Worm (Caenorhabditis elegans) whole organism, L1 larva: Measurements from ENCODE around the gene otpl-4.
"Not testable (repeated sequence)": the region's sequence is repeated elsewhere in the genome, so short reads cannot be mapped to it uniquely, and the experiment has no call there.

Experiments used
- ceh-63 ChIP-seq: fragments of 200-800 bp; sonication (Bioruptor generic); optimal IDR thresholded peaks from 2 replicates; lab custom pipeline; 2018; ENCODE audit warnings: mild to moderate bottlenecking, missing genetic modification characterization, missing compliant biosample characterization
- ceh-8 ChIP-seq: fragments of 200-800 bp; sonication (Bioruptor generic); optimal IDR thresholded peaks from 2 replicates; lab custom pipeline; 2018; ENCODE audit warnings: mild to moderate bottlenecking, missing genetic modification characterization, moderate library complexity, missing compliant biosample characterization
- ceh-88 ChIP-seq: fragments of 200-800 bp; sonication (Bioruptor generic); IDR thresholded peaks from 2 replicates; pipeline ENCODE4 v1.3.6; 2022; ENCODE audit warnings: missing genetic modification characterization, missing compliant biosample characterization
- ces-1 ChIP-seq: fragments of 150-350 bp; optimal IDR thresholded peaks from 2 replicates; lab custom pipeline; 2014; ENCODE audit warnings: missing biosample characterization, missing genetic modification reagents, missing genetic modification characterization
- efl-1 ChIP-seq, 4 experiments: fragments of 150-350 bp; optimal IDR thresholded peaks in 3 of 4; peaks in 1 of 4; 1 replicate in 1 of 4; 2 replicates in 3 of 4; lab custom pipeline; 2014; ENCODE audit warnings: missing biosample characterization in 2 of 4, missing genetic modification characterization in 2 of 4, missing genetic modification reagents in 2 of 4
- efl-3 ChIP-seq: fragments of 200-800 bp; sonication (Bioruptor generic); optimal IDR thresholded peaks from 2 replicates; lab custom pipeline; 2018; ENCODE audit warnings: mild to moderate bottlenecking, missing genetic modification characterization, missing compliant biosample characterization
- fkh-8 ChIP-seq: sonication (generic microtip); optimal IDR thresholded peaks from 2 replicates; lab custom pipeline; 2016; ENCODE audit warnings: mild to moderate bottlenecking, missing genetic modification characterization, missing compliant biosample characterization
- grh-1 ChIP-seq: fragments of 200-800 bp; sonication (Bioruptor generic); IDR thresholded peaks from 2 replicates; pipeline ENCODE4 v1.3.6; 2022; ENCODE audit warnings: missing genetic modification reagents, missing genetic modification characterization, missing compliant biosample characterization
- irx-1 ChIP-seq: sonication (generic microtip); optimal IDR thresholded peaks from 2 replicates; lab custom pipeline; 2016; ENCODE audit warnings: missing genetic modification characterization, missing compliant biosample characterization
- isw-1 ChIP-seq: fragments of 200-800 bp; sonication (Bioruptor generic); IDR thresholded peaks from 2 replicates; pipeline ENCODE4 v1.3.6; 2022; ENCODE audit warnings: missing genetic modification characterization, missing compliant biosample characterization
- lin-13 ChIP-seq: fragments of 150-350 bp; optimal IDR thresholded peaks from 2 replicates; lab custom pipeline; 2014; ENCODE audit warnings: missing biosample characterization, missing genetic modification reagents, missing genetic modification characterization
- lin-14 ChIP-seq: fragments of 200-800 bp; sonication (Bioruptor generic); optimal IDR thresholded peaks from 2 replicates; lab custom pipeline; 2018; ENCODE audit warnings: mild to moderate bottlenecking, missing genetic modification characterization, moderate library complexity, missing compliant biosample characterization
- lin-39 ChIP-seq: fragments of 150-350 bp; optimal IDR thresholded peaks from 2 replicates; lab custom pipeline; 2014; ENCODE audit warnings: missing biosample characterization, missing genetic modification reagents, missing genetic modification characterization
- nhr-11 ChIP-seq: fragments of 150-350 bp; optimal IDR thresholded peaks from 2 replicates; lab custom pipeline; 2014; ENCODE audit warnings: missing biosample characterization, missing genetic modification characterization
- nhr-19 ChIP-seq: fragments of 200-800 bp; sonication (Bioruptor generic); conservative IDR thresholded peaks from 2 replicates; pipeline ENCODE4 v1.3.6; 2022; ENCODE audit warnings: missing genetic modification characterization, missing compliant biosample characterization
- nhr-20 ChIP-seq: sonication (generic microtip); optimal IDR thresholded peaks from 2 replicates; lab custom pipeline; 2016; ENCODE audit warnings: mild to moderate bottlenecking, missing genetic modification characterization, missing compliant biosample characterization
- nhr-47 ChIP-seq: sonication (generic microtip); optimal IDR thresholded peaks from 2 replicates; lab custom pipeline; 2016; ENCODE audit warnings: mild to moderate bottlenecking, missing genetic modification characterization, moderate library complexity, missing compliant biosample characterization
- nhr-71 ChIP-seq: sonication (generic microtip); optimal IDR thresholded peaks from 2 replicates; lab custom pipeline; 2016; ENCODE audit warnings: mild to moderate bottlenecking, missing genetic modification characterization, moderate library complexity, missing compliant biosample characterization
- nhr-85 ChIP-seq: sonication (generic microtip); peaks from one replicate; lab custom pipeline; 2016; ENCODE audit warnings: missing genetic modification characterization, inconsistent platforms, missing compliant biosample characterization
- nhr-90 ChIP-seq: sonication (generic microtip); optimal IDR thresholded peaks from 2 replicates; lab custom pipeline; 2016; ENCODE audit warnings: mild to moderate bottlenecking, missing genetic modification characterization, missing compliant biosample characterization; ENCODE audit not compliant: poor library complexity
- rnt-1 ChIP-seq: sonication (generic microtip); optimal IDR thresholded peaks from 2 replicates; lab custom pipeline; 2016; ENCODE audit warnings: mild to moderate bottlenecking, missing genetic modification characterization, moderate library complexity, missing compliant biosample characterization
- snu-23 ChIP-seq: sonication (generic microtip); optimal IDR thresholded peaks from 2 replicates; lab custom pipeline; 2016; ENCODE audit warnings: missing genetic modification characterization, missing compliant biosample characterization
- sox-4 ChIP-seq: sonication (generic microtip); optimal IDR thresholded peaks from 2 replicates; lab custom pipeline; 2016; ENCODE audit warnings: missing genetic modification characterization, missing compliant biosample characterization
- swsn-7 ChIP-seq: sonication (generic microtip); optimal IDR thresholded peaks from 2 replicates; lab custom pipeline; 2016; ENCODE audit warnings: missing genetic modification characterization, missing compliant biosample characterization
- ztf-11 ChIP-seq, 2 experiments: sonication (generic microtip); optimal IDR thresholded peaks; 2 replicates each; lab custom pipeline; 2016 to 2017; ENCODE audit warnings: missing genetic modification characterization in 2 of 2, missing biosample characterization in 1 of 2, missing compliant biosample characterization in 1 of 2

otpl-4 gene

ce11 chrV:8520846-8521553 lies 16.1 kb upstream of the otpl-4 start, which contains the start of the genes F45F2.11 and otpl-7:
Gene F45F2.11, minus strand, starts transcription at chrV:8520896.
Gene otpl-7, plus strand, starts transcription at chrV:8521503.
- TF ChIP-seq ceh-63 (GFP tag; lab: Kevin White, UChicago) (no peak), ceh-88 (GFP tag; lab: Robert Waterston, UW) (no peak), ces-1 (no peak), nhr-11 (tag; lab: Kevin White, UChicago) (no peak), lin-13 (GFP tag; lab: Kevin White, UChicago) (no peak), isw-1 (GFP tag; lab: Robert Waterston, UW) (no peak), irx-1 (tag; lab: Kevin White, UChicago) (no peak), ceh-8 (GFP tag; lab: Kevin White, UChicago) (no peak)

- no peak for TF ChIP-seq sox-4 (tag; lab: Kevin White, UChicago)
- TF ChIP-seq lin-39 (tag; lab: Kevin White, UChicago): no peak
- no peak for TF ChIP-seq ztf-11 (tag; optimal IDR thresholded peaks at IDR 0.05; lab: Kevin White, UChicago)
Measured at ce11 chrV:8525774-8526173, 11.4 kb upstream of the otpl-4 start, which contains the start of gene otpl-6. Gene otpl-6, plus strand, starts transcription at chrV:8526074.

- TF ChIP-seq lin-14 (GFP tag; lab: Kevin White, UChicago): no peak
- TF ChIP-seq, all 84 proteins: peak for 0
Measured at ce11 chrV:8529219-8529618, 7.9 kb upstream of the otpl-4 start, which contains the start of gene otpl-5. Gene otpl-5, plus strand, starts transcription at chrV:8529519.

ce11 chrV:8533067-8533466 lies 4.1 kb upstream of the otpl-4 start, which contains the start of the genes his-8 and his-7:
Gene his-8, minus strand, starts transcription at chrV:8533086.
Gene his-7, plus strand, starts transcription at chrV:8533379.
- TF ChIP-seq efl-1 (optimal IDR thresholded peaks at IDR 0.05; lab: Kevin White, UChicago): not testable (repeated sequence)
- TF ChIP-seq efl-1 (GFP tag; optimal IDR thresholded peaks at IDR 0.05 in 1 of 2; lab: Kevin White, UChicago): peak in 1 of 2 experiments; percentile 40
- TF ChIP-seq, all 84 proteins: peak for 1; not testable (repeated sequence) for 83

- TF ChIP-seq fkh-8 (no peak), nhr-85 (tag; lab: Kevin White, UChicago) (peak; percentile 87)
Measured at ce11 chrV:8533916-8534315, 3.2 kb upstream of the otpl-4 start.

ce11 chrV:8534534-8535283 lies 2.4 kb upstream of the otpl-4 start, which contains the start of the genes his-6 and his-5:
Gene his-6, minus strand, starts transcription at chrV:8534977.
Gene his-5, plus strand, starts transcription at chrV:8535214.
- TF ChIP-seq lin-14 (GFP tag; lab: Kevin White, UChicago): peak; percentile 80
- peak in 1 of 2 experiments; percentile 60 for TF ChIP-seq ztf-11 (tag; optimal IDR thresholded peaks at IDR 0.05; lab: Kevin White, UChicago)
- TF ChIP-seq rnt-1 (tag; lab: Kevin White, UChicago): peak; percentile 23
- TF ChIP-seq nhr-71 (tag; lab: Kevin White, UChicago): peak; percentile 50
- TF ChIP-seq isw-1 (GFP tag; lab: Robert Waterston, UW): peak; percentile 24; the same call in 1 of the 2 replicates
- peak; percentile 44 for TF ChIP-seq nhr-47 (tag; lab: Kevin White, UChicago)
- TF ChIP-seq nhr-20: peak; percentile 43
- peak; percentile 17 for TF ChIP-seq efl-3 (GFP tag; lab: Kevin White, UChicago)
- peak; percentile 76 for TF ChIP-seq nhr-85 (tag; lab: Kevin White, UChicago)
- peak; percentile 88 for TF ChIP-seq grh-1 (GFP tag; lab: Robert Waterston, UW)
- peak; percentile 66 for TF ChIP-seq nhr-19
- peak; percentile 30 for TF ChIP-seq nhr-90
- peak; percentile 41 for TF ChIP-seq snu-23
- TF ChIP-seq swsn-7 (tag; lab: Kevin White, UChicago): peak; percentile 62
- TF ChIP-seq ceh-88 (GFP tag; lab: Robert Waterston, UW): peak; percentile 8; the same call in 1 of the 2 replicates
